Fruit fly (Drosophila melanogaster): ENCODE data around the gene Plod.

- TF ChIP-seq pan (optimal IDR thresholded peaks at IDR 0.05) (no peak), br (GFP tag; optimal IDR thresholded peaks at IDR 0.05) (peak; percentile 54), Dfd (GFP tag; optimal IDR thresholded peaks at IDR 0.05) (no peak)
Observed at dm6 chr3L:11251721-11252423, 46.1 kb upstream of the Plod start, which contains the start of gene scyl.
